Fruit fly (Drosophila melanogaster): ENCODE data around the gene CG13840.

Gene CG13840

DNA sequence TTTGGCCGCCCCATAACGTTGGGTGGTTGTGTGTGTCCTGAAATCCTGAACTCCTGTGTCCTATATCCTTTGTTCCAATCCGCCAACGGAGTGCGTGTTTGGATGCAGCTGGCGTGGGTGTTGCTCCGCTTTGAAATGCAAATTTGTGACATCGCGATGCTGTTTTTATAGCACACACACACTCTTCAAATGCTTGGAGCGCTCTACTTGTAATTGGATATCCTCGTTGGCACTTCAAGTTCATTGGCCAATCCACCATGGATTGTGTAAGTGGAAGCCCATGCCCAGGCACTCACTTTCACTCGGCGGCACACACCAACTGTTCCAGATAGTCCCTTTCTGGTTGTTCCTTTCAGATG is at the start of gene CG13840:
CG13840 (minus strand) TSS at position 101 of the 359 bp plus-strand sequence.
- no peak for TF ChIP-seq Dll (optimal IDR thresholded peaks at IDR 0.05)
- TF ChIP-seq CG8478 (optimal IDR thresholded peaks at IDR 0.05) = no peak
- no peak for TF ChIP-seq pan (optimal IDR thresholded peaks at IDR 0.05)
- TF ChIP-seq EcR (GFP tag; optimal IDR thresholded peaks at IDR 0.05) = no peak
- TF ChIP-seq psq (optimal IDR thresholded peaks at IDR 0.05) = no peak
- no peak for TF ChIP-seq usp (GFP tag; optimal IDR thresholded peaks at IDR 0.05)

DNA sequence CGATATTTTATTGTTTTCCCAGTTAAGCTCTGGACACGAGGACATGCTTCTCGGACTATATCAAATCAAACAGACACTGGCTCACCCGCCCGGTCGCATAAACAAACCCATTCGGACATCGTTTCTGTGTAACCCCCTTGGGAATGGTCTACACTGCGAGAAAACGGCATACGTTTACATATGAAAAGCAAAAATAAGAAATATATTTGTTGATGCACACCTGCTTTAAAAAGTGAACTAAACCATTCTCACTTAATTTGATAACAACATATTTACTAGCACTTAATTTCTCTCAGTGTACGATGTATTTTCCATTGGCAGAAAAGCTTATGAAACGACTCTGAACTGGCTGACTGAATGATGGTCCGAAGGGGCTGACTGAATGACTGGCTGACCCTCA is 46.0 kb upstream of the CG13840 start:
- TF ChIP-seq psq (optimal IDR thresholded peaks at IDR 0.05) (no peak), pan (optimal IDR thresholded peaks at IDR 0.05) (no peak), CG8478 (optimal IDR thresholded peaks at IDR 0.05) (no peak), Dll (optimal IDR thresholded peaks at IDR 0.05) (no peak), EcR (GFP tag; optimal IDR thresholded peaks at IDR 0.05) (no peak), usp (GFP tag; optimal IDR thresholded peaks at IDR 0.05) (no peak)

DNA sequence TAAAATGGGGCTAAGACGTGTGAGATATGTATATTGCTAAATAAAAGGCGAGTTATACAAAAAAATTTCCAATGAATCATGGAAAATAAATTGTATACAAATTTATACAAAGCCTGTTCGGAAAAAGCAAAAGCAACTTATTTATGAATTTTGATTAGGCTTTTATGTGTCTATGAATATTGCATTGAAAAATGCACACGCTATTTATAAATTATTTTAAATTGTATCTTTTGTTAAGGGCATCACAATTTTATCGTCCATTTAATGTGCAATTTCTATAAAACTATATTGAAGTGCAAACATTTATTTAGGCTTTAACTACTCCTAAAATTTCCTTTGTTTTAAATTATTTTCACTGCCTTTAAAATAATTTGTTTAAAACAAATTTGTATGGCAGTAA is 30.2 kb upstream of the CG13840 start, which contains the start of gene CG4704:
CG4704 (minus strand) TSS at position 101 of the 400 bp plus-strand sequence.
- TF ChIP-seq pan (optimal IDR thresholded peaks at IDR 0.05) (no peak), usp (GFP tag; optimal IDR thresholded peaks at IDR 0.05) (no peak), EcR (GFP tag; optimal IDR thresholded peaks at IDR 0.05) (no peak), CG8478 (optimal IDR thresholded peaks at IDR 0.05) (no peak), psq (optimal IDR thresholded peaks at IDR 0.05) (no peak), Dll (optimal IDR thresholded peaks at IDR 0.05) (no peak)

DNA sequence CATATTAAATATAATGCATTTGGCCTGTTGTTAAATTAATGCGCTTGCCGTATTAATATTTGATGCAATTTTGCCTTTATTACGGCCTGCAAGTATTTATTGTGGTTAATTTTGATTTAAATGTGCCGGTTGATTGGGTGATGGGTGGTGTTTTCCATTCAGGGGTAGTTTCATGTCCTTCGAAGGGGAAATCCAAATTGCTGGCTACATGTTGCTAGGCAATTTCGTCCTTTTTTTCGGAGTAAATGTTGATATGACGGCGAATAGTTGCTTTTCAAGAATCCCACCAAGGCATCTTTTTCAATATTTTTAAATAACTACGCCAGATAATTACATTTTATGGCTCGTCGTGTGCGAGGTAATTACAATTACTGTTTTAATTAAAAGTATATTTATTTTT is 23.3 kb upstream of the CG13840 start:
- TF ChIP-seq CG8478 (optimal IDR thresholded peaks at IDR 0.05) = no peak
- no peak for TF ChIP-seq EcR (GFP tag; optimal IDR thresholded peaks at IDR 0.05)
- TF ChIP-seq Dll (optimal IDR thresholded peaks at IDR 0.05) = no peak
- no peak for TF ChIP-seq psq (optimal IDR thresholded peaks at IDR 0.05)
- no peak for TF ChIP-seq pan (optimal IDR thresholded peaks at IDR 0.05)
- TF ChIP-seq usp (GFP tag; optimal IDR thresholded peaks at IDR 0.05) = no peak

DNA sequence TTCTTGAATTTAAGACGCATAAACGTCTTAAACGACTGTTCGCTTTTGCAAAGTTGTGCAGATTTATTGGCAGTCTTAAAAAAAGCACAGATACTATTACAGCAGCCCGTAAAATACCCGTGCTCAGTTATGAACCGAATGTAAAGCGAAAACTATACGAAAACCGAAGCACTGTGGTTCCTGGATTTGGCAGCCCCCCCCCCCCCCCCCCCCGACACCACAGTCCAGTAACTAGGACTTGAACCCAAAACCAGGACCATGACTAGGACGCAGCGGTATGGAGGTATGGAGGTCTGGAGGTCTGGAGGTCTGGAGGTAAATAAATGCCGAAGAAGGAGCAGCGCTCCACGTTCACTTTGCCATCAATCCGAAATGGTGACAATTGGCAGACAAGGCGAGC is 17.4 kb upstream of the CG13840 start:
- TF ChIP-seq Dll (optimal IDR thresholded peaks at IDR 0.05) (no peak), EcR (GFP tag; optimal IDR thresholded peaks at IDR 0.05) (no peak), psq (optimal IDR thresholded peaks at IDR 0.05) (no peak), usp (GFP tag; optimal IDR thresholded peaks at IDR 0.05) (no peak), CG8478 (optimal IDR thresholded peaks at IDR 0.05) (no peak), pan (optimal IDR thresholded peaks at IDR 0.05) (no peak)

DNA sequence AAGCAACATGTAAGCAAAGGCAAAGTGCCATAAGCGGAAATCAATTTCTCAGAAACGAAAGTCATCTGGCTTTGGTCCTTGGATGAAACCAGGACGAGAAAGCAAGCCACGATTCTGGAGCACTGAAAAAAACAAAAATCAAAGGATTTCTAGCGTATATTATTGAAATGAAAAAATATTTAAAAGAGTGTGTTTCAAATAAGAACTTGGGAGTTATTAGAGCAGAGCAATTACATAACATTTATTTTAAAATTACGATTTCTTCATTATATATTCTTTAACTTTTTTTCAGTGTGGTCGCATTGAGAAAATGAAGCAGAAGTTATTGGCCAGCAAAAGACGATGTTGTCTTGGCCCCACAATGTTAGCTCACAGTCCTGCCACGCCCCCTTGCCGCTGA is 6.8 kb upstream of the CG13840 start:
- TF ChIP-seq EcR (GFP tag; optimal IDR thresholded peaks at IDR 0.05) (no peak), Dll (optimal IDR thresholded peaks at IDR 0.05) (no peak), CG8478 (optimal IDR thresholded peaks at IDR 0.05) (no peak), pan (optimal IDR thresholded peaks at IDR 0.05) (no peak), usp (GFP tag; optimal IDR thresholded peaks at IDR 0.05) (no peak), psq (optimal IDR thresholded peaks at IDR 0.05) (no peak)

DNA sequence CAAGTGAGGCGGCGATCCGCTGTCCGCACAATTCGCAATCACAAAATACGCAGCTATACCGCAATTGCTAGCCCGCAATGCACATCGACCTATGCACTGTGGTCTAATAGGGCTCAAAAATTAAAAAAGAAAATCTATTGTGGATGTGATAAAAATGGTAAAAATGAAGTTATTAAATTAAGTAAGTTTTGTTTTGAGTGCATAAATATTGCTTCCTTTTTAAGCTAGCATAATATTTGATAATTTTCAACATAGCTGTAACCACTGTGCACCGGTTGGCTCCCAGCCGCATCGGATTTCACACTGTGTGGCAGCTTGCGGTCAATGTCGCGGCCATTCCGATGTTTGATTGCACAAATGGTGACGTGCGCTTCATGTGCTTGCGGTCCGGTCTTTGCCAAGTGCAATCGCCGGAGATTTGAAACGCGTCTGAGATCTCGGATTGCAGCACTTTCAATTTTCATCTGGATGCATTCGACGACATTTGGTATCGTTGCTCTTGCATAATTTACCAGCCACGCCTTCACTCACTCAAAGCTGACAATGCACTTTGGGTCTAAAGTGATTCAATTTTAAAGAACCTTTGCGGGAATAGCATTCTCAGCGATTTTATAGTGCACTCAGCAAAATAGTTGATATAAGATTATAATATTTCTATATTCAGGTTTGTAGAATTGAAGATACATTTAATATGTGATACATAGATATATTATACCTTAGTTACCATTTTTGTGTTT is 627 bp upstream of the CG13840 start:
- TF ChIP-seq pan (optimal IDR thresholded peaks at IDR 0.05) = no peak
- no peak for TF ChIP-seq Dll (optimal IDR thresholded peaks at IDR 0.05)
- no peak for TF ChIP-seq psq (optimal IDR thresholded peaks at IDR 0.05)
- TF ChIP-seq CG8478 (optimal IDR thresholded peaks at IDR 0.05) = no peak
- TF ChIP-seq EcR (GFP tag; optimal IDR thresholded peaks at IDR 0.05) = no peak
- TF ChIP-seq usp (GFP tag; optimal IDR thresholded peaks at IDR 0.05) = no peak

DNA sequence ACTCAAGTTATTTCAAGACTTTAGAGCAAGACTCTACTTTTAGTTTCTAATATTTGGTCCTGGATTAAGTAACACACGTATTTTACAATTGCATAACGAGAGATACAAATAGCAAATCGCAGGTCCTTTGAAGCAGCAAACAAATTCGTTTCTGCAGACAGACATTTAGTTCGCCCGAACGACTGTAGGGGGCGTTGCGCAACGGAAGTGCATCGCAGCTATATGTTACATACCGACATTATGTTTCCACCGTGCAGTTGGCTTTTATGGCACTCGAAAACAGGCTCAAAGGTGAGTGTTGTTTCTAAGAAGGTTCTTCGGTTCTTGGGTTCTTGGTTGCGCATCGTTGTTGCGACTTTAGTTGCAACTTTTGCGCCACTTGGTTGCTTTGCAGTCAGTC is 5.7 kb downstream of the CG13840 start:
- TF ChIP-seq usp (GFP tag; optimal IDR thresholded peaks at IDR 0.05) (no peak), CG8478 (optimal IDR thresholded peaks at IDR 0.05) (no peak), pan (optimal IDR thresholded peaks at IDR 0.05) (no peak), psq (optimal IDR thresholded peaks at IDR 0.05) (no peak), Dll (optimal IDR thresholded peaks at IDR 0.05) (no peak), EcR (GFP tag; optimal IDR thresholded peaks at IDR 0.05) (no peak)

DNA sequence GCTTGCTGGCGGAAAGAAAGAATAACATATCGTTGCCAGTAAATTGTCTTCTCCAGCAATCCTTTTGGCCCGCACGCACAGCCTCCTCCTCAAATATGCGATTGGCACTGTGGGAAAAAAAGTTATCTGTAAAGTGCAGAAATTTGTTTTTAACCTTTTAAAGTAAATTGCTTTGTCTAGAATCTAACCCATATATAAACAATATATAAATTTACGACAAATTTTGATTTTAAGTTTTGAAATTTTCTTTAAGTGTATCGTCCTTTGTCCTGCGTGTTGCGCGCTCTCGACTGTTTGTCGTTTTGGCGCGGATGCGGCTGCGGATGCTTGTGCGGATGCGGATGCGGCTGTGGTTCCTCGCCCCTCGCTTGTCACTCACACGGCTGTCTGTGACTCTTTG is 8.8 kb downstream of the CG13840 start:
- TF ChIP-seq usp (GFP tag; optimal IDR thresholded peaks at IDR 0.05) = no peak
- no peak for TF ChIP-seq CG8478 (optimal IDR thresholded peaks at IDR 0.05)
- TF ChIP-seq Dll (optimal IDR thresholded peaks at IDR 0.05) = no peak
- TF ChIP-seq psq (optimal IDR thresholded peaks at IDR 0.05) = no peak
- TF ChIP-seq EcR (GFP tag; optimal IDR thresholded peaks at IDR 0.05) = no peak
- no peak for TF ChIP-seq pan (optimal IDR thresholded peaks at IDR 0.05)

DNA sequence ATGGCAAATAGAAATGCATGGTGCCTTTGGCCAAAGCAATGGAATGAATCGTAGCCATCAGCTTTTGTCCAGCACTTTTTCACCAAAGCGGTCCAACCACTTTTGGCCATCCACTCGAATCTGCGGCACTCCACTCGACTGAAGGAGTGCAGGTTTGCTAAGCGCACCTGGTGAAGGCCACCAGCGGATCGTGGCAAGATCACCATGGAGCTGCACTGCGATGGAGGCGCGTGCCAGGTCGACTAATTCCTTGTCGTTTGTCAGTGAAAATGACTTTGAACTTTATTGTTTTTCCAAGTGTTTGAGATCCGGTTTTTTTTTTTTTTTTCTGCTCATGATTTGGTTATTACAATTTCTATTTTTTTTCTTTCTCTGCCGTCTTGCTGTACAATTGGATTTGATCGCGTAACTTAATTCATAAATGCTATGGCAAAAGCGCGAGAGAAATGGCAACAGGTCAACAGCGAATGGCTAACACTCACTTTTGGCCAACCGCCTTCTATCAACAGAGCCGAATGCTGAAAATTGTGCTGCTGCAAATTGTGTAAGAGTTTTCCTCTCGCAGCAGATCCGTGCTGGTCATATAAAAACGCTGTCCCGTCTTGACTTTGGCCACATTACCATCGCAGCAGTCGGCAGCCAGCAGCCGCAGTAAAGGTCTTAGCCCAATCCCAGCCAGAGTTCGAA is 12.2 kb downstream of the CG13840 start, which contains the start of gene CG7031:
CG7031 (plus strand) TSS at position 637 of the 687 bp plus-strand sequence.
- no peak for TF ChIP-seq CG8478 (optimal IDR thresholded peaks at IDR 0.05)
- no peak for TF ChIP-seq usp (GFP tag; optimal IDR thresholded peaks at IDR 0.05)
- no peak for TF ChIP-seq pan (optimal IDR thresholded peaks at IDR 0.05)
- TF ChIP-seq psq (optimal IDR thresholded peaks at IDR 0.05) = no peak
- no peak for TF ChIP-seq EcR (GFP tag; optimal IDR thresholded peaks at IDR 0.05)
- no peak for TF ChIP-seq Dll (optimal IDR thresholded peaks at IDR 0.05)

DNA sequence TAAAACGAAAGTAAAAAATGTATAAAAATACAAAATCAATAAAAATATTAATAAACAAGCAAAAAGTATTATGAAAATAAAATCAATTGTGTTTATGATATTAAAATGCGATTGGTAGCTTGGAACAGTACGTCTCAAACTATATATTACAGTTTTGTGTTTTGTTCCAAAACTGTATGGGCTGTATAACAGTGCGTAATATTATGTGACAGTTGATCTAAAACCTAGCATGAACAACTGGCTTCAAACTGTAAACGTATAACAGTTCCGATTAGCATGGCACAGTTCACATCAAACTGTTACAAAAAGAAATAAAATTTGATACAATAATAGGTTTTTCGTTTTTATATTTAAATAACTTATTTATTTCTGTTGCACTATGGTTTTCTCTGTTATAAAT is 22.0 kb downstream of the CG13840 start:
- no peak for TF ChIP-seq EcR (GFP tag; optimal IDR thresholded peaks at IDR 0.05)
- no peak for TF ChIP-seq CG8478 (optimal IDR thresholded peaks at IDR 0.05)
- no peak for TF ChIP-seq psq (optimal IDR thresholded peaks at IDR 0.05)
- TF ChIP-seq usp (GFP tag; optimal IDR thresholded peaks at IDR 0.05) = no peak
- no peak for TF ChIP-seq pan (optimal IDR thresholded peaks at IDR 0.05)
- TF ChIP-seq Dll (optimal IDR thresholded peaks at IDR 0.05) = no peak

DNA sequence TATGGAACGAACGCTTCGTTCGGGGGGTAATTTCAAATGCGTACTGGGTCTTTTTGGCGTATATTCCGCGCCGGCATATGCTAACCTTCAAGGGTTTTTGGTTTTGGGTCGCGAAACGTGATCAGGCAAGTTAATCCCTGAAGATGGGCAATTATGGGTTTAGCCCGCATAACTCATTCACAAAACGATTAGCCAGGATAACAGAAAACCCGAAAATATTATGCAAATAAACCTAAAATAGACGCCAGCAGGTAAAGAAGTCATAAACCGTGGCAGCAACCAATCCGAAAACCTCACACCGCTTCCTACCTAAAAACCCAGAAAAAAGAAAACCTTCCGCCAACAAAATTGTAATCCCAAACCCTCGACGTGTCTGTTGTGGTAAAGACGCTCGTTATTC is 26.9 kb downstream of the CG13840 start:
- TF ChIP-seq psq (optimal IDR thresholded peaks at IDR 0.05) (no peak), EcR (GFP tag; optimal IDR thresholded peaks at IDR 0.05) (no peak)

All from whole organism.